Worm (Caenorhabditis elegans) whole organism, L2 larva: Measurements from ENCODE around the gene R07E5.15.

Experiments used
- dmd-4 ChIP-seq: sonication (generic microtip); optimal IDR thresholded peaks from 2 replicates; lab custom pipeline; 2017; ENCODE audit warnings: missing biosample characterization, missing genetic modification characterization
- elt-1 ChIP-seq: fragments of 150-350 bp; optimal IDR thresholded peaks from 2 replicates; lab custom pipeline; 2014; ENCODE audit warnings: missing biosample characterization, missing genetic modification characterization
- elt-3 ChIP-seq: sonication (generic microtip); optimal IDR thresholded peaks from 2 replicates; lab custom pipeline; 2017; ENCODE audit warnings: missing biosample characterization, missing genetic modification characterization
- fos-1 ChIP-seq: fragments of 150-350 bp; optimal IDR thresholded peaks from 2 replicates; lab custom pipeline; 2014; ENCODE audit warnings: missing biosample characterization, missing genetic modification characterization
- mdl-1 ChIP-seq, 2 experiments: fragments of 150-350 bp in 1 of 2; sonication (generic microtip) in 1 of 2; optimal IDR thresholded peaks; 2 replicates each; lab custom pipeline; 2017; ENCODE audit warnings: missing biosample characterization in 2 of 2, missing genetic modification characterization in 2 of 2
- nhr-237 ChIP-seq: fragments of 150-350 bp; optimal IDR thresholded peaks from 2 replicates; lab custom pipeline; 2014; ENCODE audit warnings: missing biosample characterization, missing genetic modification characterization
- nhr-25 ChIP-seq: fragments of 150-350 bp; sonication (generic microtip); optimal IDR thresholded peaks from 3 replicates; lab custom pipeline; 2014; ENCODE audit warnings: missing biosample characterization, missing genetic modification characterization
- nhr-77 ChIP-seq: fragments of 150-350 bp; optimal IDR thresholded peaks from 2 replicates; lab custom pipeline; 2014; ENCODE audit warnings: missing biosample characterization, missing genetic modification characterization
- skn-1 ChIP-seq: sonication (generic microtip); optimal IDR thresholded peaks from 2 replicates; lab custom pipeline; 2017; ENCODE audit warnings: missing biosample characterization, missing genetic modification characterization
- ztf-11 ChIP-seq: sonication (generic microtip); optimal IDR thresholded peaks from 2 replicates; lab custom pipeline; 2017; ENCODE audit warnings: missing biosample characterization, missing genetic modification characterization
- ztf-4 ChIP-seq: fragments of 150-350 bp; optimal IDR thresholded peaks from 2 replicates; lab custom pipeline; 2014; ENCODE audit warnings: missing biosample characterization, missing genetic modification characterization

ce11 chrIII:4379717-4380116 lies 21.5 kb upstream of the R07E5.15 start, which contains the start of gene B0284.3:
- TF ChIP-seq nhr-237 = no peak
- no peak for TF ChIP-seq mdl-1 (tag; optimal IDR thresholded peaks at IDR 0.05; lab: Kevin White, UChicago)
- no peak for TF ChIP-seq nhr-77 (tag; lab: Kevin White, UChicago)
- no peak for TF ChIP-seq elt-1 (tag; lab: Kevin White, UChicago)
- TF ChIP-seq elt-3 = no peak
- no peak for TF ChIP-seq nhr-25 (tag; lab: Kevin White, UChicago)
- no peak for TF ChIP-seq skn-1 (tag; lab: Kevin White, UChicago)
- no peak for TF ChIP-seq fos-1 (tag; lab: Kevin White, UChicago)
- no peak for TF ChIP-seq ztf-11 (tag; lab: Kevin White, UChicago)
- TF ChIP-seq dmd-4 (tag; lab: Kevin White, UChicago) = no peak
- TF ChIP-seq ztf-4 = no peak
